Worm (Caenorhabditis elegans) whole organism, late embryonic: ENCODE results near the gene Y38E10A.1.

Source experiments
- F13H6.1 ChIP-seq: sonication (generic microtip); optimal IDR thresholded peaks from 2 replicates; lab custom pipeline; 2016; ENCODE audit warnings: missing genetic modification characterization, missing compliant biosample characterization
- K02D7.2 ChIP-seq: sonication (generic microtip); optimal IDR thresholded peaks from 2 replicates; lab custom pipeline; 2017; ENCODE audit warnings: mild to moderate bottlenecking, missing genetic modification characterization, missing compliant biosample characterization
- K09A11.1 ChIP-seq: sonication (generic microtip); optimal IDR thresholded peaks from 2 replicates; lab custom pipeline; 2017; ENCODE audit warnings: antibody characterized with exemption, mild to moderate bottlenecking, missing genetic modification characterization, missing compliant biosample characterization; ENCODE audit not compliant: insufficient read depth
- T23F11.4 ChIP-seq: fragments of 200-800 bp; sonication (Bioruptor generic); optimal IDR thresholded peaks from 2 replicates; lab custom pipeline; 2018; ENCODE audit warnings: mild to moderate bottlenecking, missing genetic modification characterization, missing compliant biosample characterization
- ama-1 ChIP-seq: fragments of 150-350 bp; optimal IDR thresholded peaks from 2 replicates; lab custom pipeline; 2014
- ceh-2 ChIP-seq: sonication (generic microtip); optimal IDR thresholded peaks from 2 replicates; lab custom pipeline; 2016; ENCODE audit warnings: missing genotype, missing genetic modification characterization, missing compliant biosample characterization
- ceh-24 ChIP-seq: sonication (generic microtip); optimal IDR thresholded peaks from 2 replicates; lab custom pipeline; 2016; ENCODE audit warnings: mild to moderate bottlenecking, missing genetic modification characterization, missing compliant biosample characterization
- ceh-30 ChIP-seq: fragments of 150-350 bp; optimal IDR thresholded peaks from 2 replicates; lab custom pipeline; 2014; ENCODE audit warnings: missing biosample characterization, missing genetic modification characterization
- ceh-31 ChIP-seq: sonication (generic microtip); optimal IDR thresholded peaks from 2 replicates; lab custom pipeline; 2016; ENCODE audit warnings: missing genetic modification characterization, missing compliant biosample characterization
- ceh-9 ChIP-seq: sonication (generic microtip); optimal IDR thresholded peaks from 2 replicates; lab custom pipeline; 2016; ENCODE audit warnings: mild to moderate bottlenecking, missing genetic modification characterization, inconsistent platforms, missing compliant biosample characterization
- che-1 ChIP-seq: sonication (generic microtip); optimal IDR thresholded peaks from 2 replicates; lab custom pipeline; 2016; ENCODE audit warnings: mild to moderate bottlenecking, missing genetic modification characterization, missing compliant biosample characterization
- eyg-1 ChIP-seq: sonication (generic microtip); optimal IDR thresholded peaks from 2 replicates; lab custom pipeline; 2016; ENCODE audit warnings: missing genotype, missing genetic modification characterization, missing compliant biosample characterization
- fax-1 ChIP-seq: sonication (generic microtip); optimal IDR thresholded peaks from 2 replicates; lab custom pipeline; 2016; ENCODE audit warnings: missing genotype, missing genetic modification characterization, missing compliant biosample characterization
- gmeb-2 ChIP-seq: sonication (generic microtip); optimal IDR thresholded peaks from 2 replicates; lab custom pipeline; 2016; ENCODE audit warnings: missing genetic modification characterization, inconsistent platforms, missing compliant biosample characterization
- hlh-15 ChIP-seq: sonication (generic microtip); optimal IDR thresholded peaks from 2 replicates; lab custom pipeline; 2016; ENCODE audit warnings: missing genetic modification characterization, missing compliant biosample characterization
- hlh-8 ChIP-seq: sonication (generic microtip); optimal IDR thresholded peaks from 2 replicates; lab custom pipeline; 2016; ENCODE audit warnings: missing genotype, missing genetic modification characterization, missing compliant biosample characterization
- lim-6 ChIP-seq: sonication (generic microtip); optimal IDR thresholded peaks from 2 replicates; lab custom pipeline; 2016; ENCODE audit warnings: missing genetic modification characterization, missing compliant biosample characterization
- lin-11 ChIP-seq: fragments of 200-800 bp; sonication (Bioruptor generic); optimal IDR thresholded peaks from 2 replicates; lab custom pipeline; 2018; ENCODE audit warnings: mild to moderate bottlenecking, missing genetic modification characterization, missing compliant biosample characterization
- madf-2 ChIP-seq: sonication (generic microtip); optimal IDR thresholded peaks from 2 replicates; lab custom pipeline; 2017; ENCODE audit warnings: missing genetic modification characterization, missing compliant biosample characterization
- mec-3 ChIP-seq: sonication (generic microtip); optimal IDR thresholded peaks from 2 replicates; lab custom pipeline; 2016; ENCODE audit warnings: borderline replicate concordance, missing genetic modification characterization, missing compliant biosample characterization
- odd-2 ChIP-seq: sonication (generic microtip); optimal IDR thresholded peaks from 2 replicates; lab custom pipeline; 2017; ENCODE audit warnings: antibody characterized with exemption, mild to moderate bottlenecking, missing genetic modification characterization, missing compliant biosample characterization
- pha-4 ChIP-seq: fragments of 150-350 bp; optimal IDR thresholded peaks from 2 replicates; lab custom pipeline; 2018; ENCODE audit warnings: missing biosample characterization, missing genetic modification reagents, missing genetic modification characterization
- ref-2 ChIP-seq: sonication (generic microtip); optimal IDR thresholded peaks from 2 replicates; lab custom pipeline; 2016; ENCODE audit warnings: missing genetic modification characterization, missing compliant biosample characterization
- rnt-1 ChIP-seq: sonication (generic microtip); optimal IDR thresholded peaks from 2 replicates; lab custom pipeline; 2016; ENCODE audit warnings: missing genetic modification characterization, missing compliant biosample characterization
- sdc-2 ChIP-seq: sonication (generic microtip); optimal IDR thresholded peaks from 2 replicates; lab custom pipeline; 2016; ENCODE audit warnings: missing genotype, missing genetic modification characterization, missing compliant biosample characterization
- sox-2 ChIP-seq: fragments of 200-800 bp; sonication (Bioruptor generic); IDR thresholded peaks from 2 replicates; pipeline ENCODE4 v1.3.6; 2022; ENCODE audit warnings: missing genetic modification reagents, missing genetic modification characterization, missing compliant biosample characterization
- syd-9 ChIP-seq: sonication (generic microtip); optimal IDR thresholded peaks from 2 replicates; lab custom pipeline; 2016; ENCODE audit warnings: mild to moderate bottlenecking, missing genetic modification characterization, moderate library complexity, missing compliant biosample characterization
- tbx-2 ChIP-seq: sonication (generic microtip); optimal IDR thresholded peaks from 2 replicates; lab custom pipeline; 2016; ENCODE audit warnings: missing genetic modification characterization, missing compliant biosample characterization
- ttx-3 ChIP-seq: sonication (generic microtip); optimal IDR thresholded peaks from 2 replicates; lab custom pipeline; 2016; ENCODE audit warnings: missing genetic modification reagents, missing genetic modification characterization, missing compliant biosample characterization
- unc-3 ChIP-seq, 2 experiments: fragments of 200-800 bp in 1 of 2; sonication (Bioruptor generic) in 1 of 2; sonication (generic microtip) in 1 of 2; conservative IDR thresholded peaks in 1 of 2; optimal IDR thresholded peaks in 1 of 2; 2 replicates each; pipeline versions ENCODE4 v1.3.6 to Lab custom; 2016 to 2022; ENCODE audit warnings: missing compliant biosample characterization in 2 of 2, missing genetic modification characterization in 2 of 2, missing genetic modification reagents in 1 of 2
- unc-55 ChIP-seq: sonication (generic microtip); optimal IDR thresholded peaks from 2 replicates; lab custom pipeline; 2017; ENCODE audit warnings: missing biosample characterization, missing genetic modification reagents, missing genetic modification characterization
- unc-86 ChIP-seq: sonication (generic microtip); optimal IDR thresholded peaks from 2 replicates; lab custom pipeline; 2016; ENCODE audit warnings: missing genetic modification characterization, missing compliant biosample characterization
- ztf-16 ChIP-seq: sonication (generic microtip); optimal IDR thresholded peaks from 2 replicates; lab custom pipeline; 2017; ENCODE audit warnings: missing genetic modification characterization, missing compliant biosample characterization

Gene Y38E10A.1

DNA sequence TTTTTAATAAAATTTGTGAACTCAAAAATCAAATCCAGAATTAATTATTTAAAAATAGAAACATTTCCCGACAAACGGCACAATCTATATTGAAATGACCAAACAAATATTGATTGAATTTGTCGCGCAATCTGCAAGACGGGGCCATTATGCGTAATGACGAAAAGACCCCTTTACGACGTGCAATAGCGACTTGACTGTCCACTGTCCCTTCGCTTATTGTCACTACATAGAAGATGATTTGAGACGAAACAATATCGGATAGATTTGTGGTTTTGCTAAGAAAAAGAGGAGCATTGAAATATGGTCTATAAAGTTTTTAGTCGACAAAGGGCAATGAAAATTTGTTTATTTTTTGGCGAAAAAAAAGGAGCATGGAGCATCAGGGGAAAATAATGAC is 19.5 kb downstream of the Y38E10A.1 start:
- TF ChIP-seq ceh-2 (tag; lab: Kevin White, UChicago) (no peak), ceh-31 (tag; lab: Kevin White, UChicago) (no peak), odd-2 (tag; lab: Kevin White, UChicago) (no peak), hlh-15 (tag; lab: Kevin White, UChicago) (no peak), sdc-2 (tag; lab: Kevin White, UChicago) (peak; percentile 97)
- TF ChIP-seq, all 69 proteins: peak for 1

DNA sequence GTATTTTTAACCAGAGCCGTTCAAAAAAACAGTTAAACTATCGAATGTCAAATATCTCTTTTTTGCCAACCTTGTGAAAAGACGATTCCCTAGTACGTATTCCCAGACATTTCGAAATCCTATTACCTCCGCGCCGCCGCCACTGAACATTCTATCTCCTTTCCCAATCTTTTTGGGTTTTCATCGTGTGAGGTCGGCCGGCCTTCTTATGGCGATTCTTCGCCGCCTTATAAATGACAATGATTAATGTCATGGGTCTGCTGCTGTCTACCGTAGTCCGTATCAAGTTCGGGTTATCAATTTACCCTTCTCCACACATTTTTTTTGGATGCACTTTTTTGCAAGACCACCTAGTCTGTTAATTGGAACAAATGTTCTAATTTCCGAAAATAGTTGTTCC is 20.8 kb downstream of the Y38E10A.1 start:
- TF ChIP-seq K09A11.1 (tag; lab: Kevin White, UChicago), result no peak
- TF ChIP-seq ceh-30 (tag; lab: Kevin White, UChicago), result no peak
- TF ChIP-seq ttx-3 (tag; lab: Kevin White, UChicago), result no peak
- no peak for TF ChIP-seq pha-4 (tag; lab: Kevin White, UChicago)
- no peak for TF ChIP-seq unc-55 (GFP tag; lab: Kevin White, UChicago)
- no peak for TF ChIP-seq rnt-1 (tag; lab: Kevin White, UChicago)
- no peak for TF ChIP-seq madf-2 (tag; lab: Kevin White, UChicago)
- no peak for TF ChIP-seq gmeb-2
- no peak for TF ChIP-seq lin-11 (tag; lab: Kevin White, UChicago)
- no peak for TF ChIP-seq unc-86
- no peak for TF ChIP-seq ceh-24 (tag; lab: Kevin White, UChicago)
- TF ChIP-seq che-1, result no peak
- TF ChIP-seq, all 69 proteins: peak for 0

DNA sequence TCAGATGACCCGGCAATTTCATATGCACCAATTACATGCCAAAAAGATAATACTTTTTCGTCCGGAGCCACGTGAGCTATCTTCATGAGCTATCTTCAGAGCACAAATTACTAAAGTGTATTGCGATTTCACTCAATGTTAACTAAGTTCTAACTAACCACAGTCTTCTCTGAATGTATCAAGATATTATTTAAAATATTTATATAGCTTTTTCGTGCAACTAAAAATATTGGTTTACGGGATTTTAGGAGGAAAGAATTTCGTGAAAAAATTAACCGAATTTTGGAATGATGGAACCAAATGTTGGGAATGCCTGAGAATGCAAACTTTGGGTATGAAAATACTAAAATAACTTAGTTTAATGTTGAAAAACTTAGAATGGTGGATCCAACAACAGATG is 22.9 kb downstream of the Y38E10A.1 start, which contains the start of gene F49C5.16:
F49C5.16 (plus strand) TSS at position 301 of the 400 bp plus-strand sequence.
- TF ChIP-seq K09A11.1 (tag; lab: Kevin White, UChicago) (no peak), gmeb-2 (no peak), che-1 (no peak), sox-2 (GFP tag; lab: Robert Waterston, UW) (no peak), lim-6 (tag; lab: Kevin White, UChicago) (no peak), ref-2 (tag; lab: Kevin White, UChicago) (no peak), hlh-8 (tag; lab: Kevin White, UChicago) (no peak), F13H6.1 (tag; lab: Kevin White, UChicago) (no peak), K02D7.2 (tag; lab: Kevin White, UChicago) (no peak)

DNA sequence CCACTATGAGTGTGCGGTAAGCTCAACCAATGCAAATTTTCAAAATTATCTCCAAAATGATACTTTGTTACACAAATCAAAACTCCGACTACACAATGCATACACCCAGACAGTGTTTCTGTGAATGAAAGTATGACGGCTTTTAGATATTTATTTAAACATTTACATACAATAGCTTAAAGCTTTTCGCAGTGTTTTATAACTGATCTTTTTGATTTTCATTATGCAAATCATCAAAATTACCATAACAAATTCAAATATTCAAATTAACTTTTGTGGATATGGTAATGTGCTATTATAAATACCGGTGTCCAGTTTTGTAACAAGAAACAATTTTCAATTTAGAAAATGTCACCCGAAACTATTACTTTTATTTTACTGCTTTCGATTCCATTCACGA is 24.0 kb downstream of the Y38E10A.1 start, which contains the start of the genes F49C5.5 and F49C5.10:
F49C5.5 (minus strand) TSS at position 101 of the 400 bp plus-strand sequence.
F49C5.10 (plus strand) TSS at position 344 of the 400 bp plus-strand sequence.
- TF ChIP-seq che-1 (no peak), mec-3 (no peak), fax-1 (tag; lab: Kevin White, UChicago) (no peak), eyg-1 (tag; lab: Kevin White, UChicago) (no peak), ceh-9 (no peak), ceh-2 (tag; lab: Kevin White, UChicago) (no peak), odd-2 (tag; lab: Kevin White, UChicago) (no peak), ceh-24 (tag; lab: Kevin White, UChicago) (no peak), ama-1 (lab: Kevin White, UChicago) (no peak), ztf-16 (tag; lab: Kevin White, UChicago) (no peak), unc-55 (GFP tag; lab: Kevin White, UChicago) (no peak), unc-3 (GFP tag; conservative IDR thresholded peaks at IDR 0.05; lab: Robert Waterston, UW) (no peak), unc-3 (tag; optimal IDR thresholded peaks at IDR 0.05; lab: Kevin White, UChicago) (no peak), T23F11.4 (GFP tag; lab: Kevin White, UChicago) (no peak), madf-2 (tag; lab: Kevin White, UChicago) (no peak)

DNA sequence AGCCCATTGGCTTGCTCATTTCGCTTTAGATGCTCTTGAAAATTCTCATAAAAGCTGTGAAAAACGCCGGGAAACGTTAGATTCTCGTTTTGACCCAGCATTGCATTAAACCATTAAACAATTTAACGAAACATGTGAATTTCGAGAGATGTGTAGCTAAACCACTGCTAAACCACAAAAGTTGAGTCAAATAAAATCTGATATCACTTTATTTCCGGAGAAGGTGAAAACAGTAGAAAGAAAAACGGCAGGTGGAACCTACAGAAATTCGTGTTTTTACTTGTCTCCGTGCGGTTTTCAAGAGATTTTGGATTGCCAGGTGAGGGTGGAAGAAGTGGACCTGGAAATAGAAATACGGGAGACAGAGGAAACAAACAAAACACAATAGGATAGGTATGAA is 25.9 kb downstream of the Y38E10A.1 start, which contains the start of gene F49C5.9:
F49C5.9 (minus strand) TSS at position 101 of the 400 bp plus-strand sequence.
- TF ChIP-seq ceh-2 (tag; lab: Kevin White, UChicago), result no peak
- TF ChIP-seq ref-2 (tag; lab: Kevin White, UChicago), result no peak
- no peak for TF ChIP-seq tbx-2 (tag; lab: Kevin White, UChicago)
- no peak for TF ChIP-seq syd-9 (tag; lab: Kevin White, UChicago)
